Worm (Caenorhabditis elegans) whole organism, L1 larva: ENCODE data around the gene H06I04.6.
A peak's percentile ranks its signal among the peaks of the same experiment; 100 is the strongest.

Source experiments
- C04F5.9 ChIP-seq: sonication (generic microtip); optimal IDR thresholded peaks from 2 replicates; lab custom pipeline; 2016; ENCODE audit warnings: missing genetic modification characterization, missing compliant biosample characterization
- F16B12.6 ChIP-seq: fragments of 150-350 bp; optimal IDR thresholded peaks from 2 replicates; lab custom pipeline; 2014; ENCODE audit warnings: missing biosample characterization, missing genetic modification characterization
- ama-1 ChIP-seq: fragments of 150-350 bp; optimal IDR thresholded peaks from 2 replicates; lab custom pipeline; 2014
- blmp-1 ChIP-seq: fragments of 150-350 bp; optimal IDR thresholded peaks from 2 replicates; lab custom pipeline; 2014; ENCODE audit warnings: missing biosample characterization, missing genetic modification characterization
- ceh-63 ChIP-seq: fragments of 200-800 bp; sonication (Bioruptor generic); optimal IDR thresholded peaks from 2 replicates; lab custom pipeline; 2018; ENCODE audit warnings: mild to moderate bottlenecking, missing genetic modification characterization, missing compliant biosample characterization
- ceh-8 ChIP-seq: fragments of 200-800 bp; sonication (Bioruptor generic); optimal IDR thresholded peaks from 2 replicates; lab custom pipeline; 2018; ENCODE audit warnings: mild to moderate bottlenecking, missing genetic modification characterization, moderate library complexity, missing compliant biosample characterization
- ceh-82 ChIP-seq, 3 experiments: fragments of 150-350 bp in 1 of 3; sonication (generic microtip) in 2 of 3; optimal IDR thresholded peaks; 2 replicates each; lab custom pipeline; 2014 to 2017; ENCODE audit warnings: missing biosample characterization in 3 of 3, missing genetic modification characterization in 3 of 3
- ceh-88 ChIP-seq: fragments of 200-800 bp; sonication (Bioruptor generic); IDR thresholded peaks from 2 replicates; pipeline ENCODE4 v1.3.6; 2022; ENCODE audit warnings: missing genetic modification characterization, missing compliant biosample characterization
- dpl-1 ChIP-seq, 3 experiments: fragments of 150-350 bp in 2 of 3; sonication (generic microtip) in 1 of 3; optimal IDR thresholded peaks; 2 replicates each; lab custom pipeline; 2014 to 2017; ENCODE audit warnings: missing biosample characterization in 3 of 3, missing genetic modification characterization in 3 of 3, missing genetic modification reagents in 3 of 3
- dsc-1 ChIP-seq: sonication (generic microtip); optimal IDR thresholded peaks from 2 replicates; lab custom pipeline; 2016; ENCODE audit warnings: mild to moderate bottlenecking, missing genetic modification characterization, missing compliant biosample characterization
- egl-13 ChIP-seq: sonication (generic microtip); optimal IDR thresholded peaks from 2 replicates; lab custom pipeline; 2016; ENCODE audit warnings: missing genotype, missing genetic modification reagents, missing genetic modification characterization, missing compliant biosample characterization
- elt-2 ChIP-seq: sonication (generic microtip); optimal IDR thresholded peaks from 2 replicates; lab custom pipeline; 2016; ENCODE audit warnings: missing genetic modification characterization, mild to moderate bottlenecking, inconsistent platforms, missing compliant biosample characterization, missing genetic modification reagents
- elt-3 ChIP-seq, 6 experiments: fragments of 150-350 bp in 1 of 6; sonication (generic microtip); optimal IDR thresholded peaks; 2 replicates each; lab custom pipeline; 2017 to 2018; ENCODE audit warnings: missing biosample characterization in 6 of 6, missing genetic modification characterization in 6 of 6, inconsistent platforms in 1 of 6
- ets-5 ChIP-seq: fragments of 200-800 bp; sonication (Bioruptor generic); IDR thresholded peaks from 2 replicates; pipeline ENCODE4 v1.3.6; 2022; ENCODE audit warnings: missing genetic modification characterization, missing compliant biosample characterization
- fkh-4 ChIP-seq: sonication (generic microtip); optimal IDR thresholded peaks from 2 replicates; lab custom pipeline; 2016; ENCODE audit warnings: missing compliant biosample characterization, missing genetic modification characterization, borderline replicate concordance
- fkh-8 ChIP-seq: sonication (generic microtip); optimal IDR thresholded peaks from 2 replicates; lab custom pipeline; 2016; ENCODE audit warnings: mild to moderate bottlenecking, missing genetic modification characterization, missing compliant biosample characterization
- grh-1 ChIP-seq: fragments of 200-800 bp; sonication (Bioruptor generic); IDR thresholded peaks from 2 replicates; pipeline ENCODE4 v1.3.6; 2022; ENCODE audit warnings: missing genetic modification reagents, missing genetic modification characterization, missing compliant biosample characterization
- hlh-17 ChIP-seq: fragments of 200-800 bp; sonication (Bioruptor generic); optimal IDR thresholded peaks from 2 replicates; lab custom pipeline; 2018; ENCODE audit warnings: missing genetic modification characterization, mild to moderate bottlenecking, missing compliant biosample characterization, moderate library complexity, borderline replicate concordance
- hlh-4 ChIP-seq: sonication (generic microtip); optimal IDR thresholded peaks from 2 replicates; lab custom pipeline; 2016; ENCODE audit warnings: mild to moderate bottlenecking, missing genetic modification characterization, missing compliant biosample characterization
- hpl-2 ChIP-seq: fragments of 150-350 bp; optimal IDR thresholded peaks from 2 replicates; lab custom pipeline; 2014; ENCODE audit warnings: missing biosample characterization, missing genetic modification reagents, missing genetic modification characterization
- irx-1 ChIP-seq: sonication (generic microtip); optimal IDR thresholded peaks from 2 replicates; lab custom pipeline; 2016; ENCODE audit warnings: missing genetic modification characterization, missing compliant biosample characterization
- jun-1 ChIP-seq: fragments of 150-350 bp; optimal IDR thresholded peaks from 2 replicates; lab custom pipeline; 2014; ENCODE audit warnings: missing biosample characterization, missing genetic modification reagents, missing genetic modification characterization
- lin-13 ChIP-seq: fragments of 150-350 bp; optimal IDR thresholded peaks from 2 replicates; lab custom pipeline; 2014; ENCODE audit warnings: missing biosample characterization, missing genetic modification reagents, missing genetic modification characterization
- lin-14 ChIP-seq: fragments of 200-800 bp; sonication (Bioruptor generic); optimal IDR thresholded peaks from 2 replicates; lab custom pipeline; 2018; ENCODE audit warnings: mild to moderate bottlenecking, missing genetic modification characterization, moderate library complexity, missing compliant biosample characterization
- lin-15B ChIP-seq: fragments of 150-350 bp; sonication (generic microtip); optimal IDR thresholded peaks from 3 replicates; lab custom pipeline; 2014; ENCODE audit warnings: missing biosample characterization, missing genetic modification characterization
- lin-35 ChIP-seq, 2 experiments: fragments of 150-350 bp; optimal IDR thresholded peaks; 2 replicates each; lab custom pipeline; 2014; ENCODE audit warnings: missing biosample characterization in 2 of 2, missing genetic modification characterization in 2 of 2, missing genetic modification reagents in 2 of 2
- lin-39 ChIP-seq: fragments of 150-350 bp; optimal IDR thresholded peaks from 2 replicates; lab custom pipeline; 2014; ENCODE audit warnings: missing biosample characterization, missing genetic modification reagents, missing genetic modification characterization
- lir-3 ChIP-seq: sonication (generic microtip); optimal IDR thresholded peaks from 2 replicates; lab custom pipeline; 2016; ENCODE audit warnings: mild to moderate bottlenecking, missing genetic modification characterization, moderate library complexity, missing compliant biosample characterization; ENCODE audit not compliant: poor library complexity
- lsy-2 ChIP-seq, 2 experiments: fragments of 150-350 bp; optimal IDR thresholded peaks; 2 replicates each; lab custom pipeline; 2014; ENCODE audit warnings: missing biosample characterization in 2 of 2, missing genetic modification characterization in 2 of 2
- mep-1 ChIP-seq: fragments of 150-350 bp; optimal IDR thresholded peaks from 2 replicates; lab custom pipeline; 2014; ENCODE audit warnings: missing biosample characterization, missing genetic modification characterization
- nhr-11 ChIP-seq: fragments of 150-350 bp; optimal IDR thresholded peaks from 2 replicates; lab custom pipeline; 2014; ENCODE audit warnings: missing biosample characterization, missing genetic modification characterization
- nhr-19 ChIP-seq: fragments of 200-800 bp; sonication (Bioruptor generic); conservative IDR thresholded peaks from 2 replicates; pipeline ENCODE4 v1.3.6; 2022; ENCODE audit warnings: missing genetic modification characterization, missing compliant biosample characterization
- nhr-237 ChIP-seq: fragments of 150-350 bp; optimal IDR thresholded peaks from 2 replicates; lab custom pipeline; 2014; ENCODE audit warnings: missing biosample characterization, missing genetic modification characterization
- nhr-47 ChIP-seq: sonication (generic microtip); optimal IDR thresholded peaks from 2 replicates; lab custom pipeline; 2016; ENCODE audit warnings: mild to moderate bottlenecking, missing genetic modification characterization, moderate library complexity, missing compliant biosample characterization
- nhr-71 ChIP-seq: sonication (generic microtip); optimal IDR thresholded peaks from 2 replicates; lab custom pipeline; 2016; ENCODE audit warnings: mild to moderate bottlenecking, missing genetic modification characterization, moderate library complexity, missing compliant biosample characterization
- nhr-76 ChIP-seq: sonication (generic microtip); optimal IDR thresholded peaks from 2 replicates; lab custom pipeline; 2017; ENCODE audit warnings: missing biosample characterization, missing genetic modification characterization
- nhr-84 ChIP-seq: sonication (generic microtip); optimal IDR thresholded peaks from 2 replicates; lab custom pipeline; 2017; ENCODE audit warnings: missing biosample characterization, missing genetic modification characterization
- nhr-85 ChIP-seq: sonication (generic microtip); peaks from one replicate; lab custom pipeline; 2016; ENCODE audit warnings: missing genetic modification characterization, inconsistent platforms, missing compliant biosample characterization
- pag-3 ChIP-seq: sonication (generic microtip); optimal IDR thresholded peaks from 2 replicates; lab custom pipeline; 2017; ENCODE audit warnings: missing genetic modification characterization, mild to moderate bottlenecking, missing compliant biosample characterization, antibody characterized with exemption, borderline replicate concordance; ENCODE audit not compliant: insufficient read depth
- pqm-1 ChIP-seq: sonication (generic microtip); optimal IDR thresholded peaks from 3 replicates; lab custom pipeline; 2017; ENCODE audit warnings: missing biosample characterization, missing genetic modification characterization
- rnt-1 ChIP-seq: sonication (generic microtip); optimal IDR thresholded peaks from 2 replicates; lab custom pipeline; 2016; ENCODE audit warnings: mild to moderate bottlenecking, missing genetic modification characterization, moderate library complexity, missing compliant biosample characterization
- snpc-4 ChIP-seq: fragments of 150-350 bp; optimal IDR thresholded peaks from 2 replicates; lab custom pipeline; 2014; ENCODE audit warnings: missing biosample characterization, missing genetic modification characterization
- snu-23 ChIP-seq: sonication (generic microtip); optimal IDR thresholded peaks from 2 replicates; lab custom pipeline; 2016; ENCODE audit warnings: missing genetic modification characterization, missing compliant biosample characterization
- sox-4 ChIP-seq: sonication (generic microtip); optimal IDR thresholded peaks from 2 replicates; lab custom pipeline; 2016; ENCODE audit warnings: missing genetic modification characterization, missing compliant biosample characterization
- sptf-1 ChIP-seq: fragments of 150-350 bp; optimal IDR thresholded peaks from 2 replicates; lab custom pipeline; 2014; ENCODE audit warnings: missing biosample characterization, missing genetic modification characterization
- sup-37 ChIP-seq: fragments of 200-800 bp; sonication (Bioruptor generic); optimal IDR thresholded peaks from 2 replicates; lab custom pipeline; 2018; ENCODE audit warnings: mild to moderate bottlenecking, missing genetic modification characterization, missing compliant biosample characterization
- swsn-7 ChIP-seq: sonication (generic microtip); optimal IDR thresholded peaks from 2 replicates; lab custom pipeline; 2016; ENCODE audit warnings: missing genetic modification characterization, missing compliant biosample characterization
- unc-86 ChIP-seq: sonication (generic microtip); optimal IDR thresholded peaks from 2 replicates; lab custom pipeline; 2016; ENCODE audit warnings: missing genetic modification characterization, missing compliant biosample characterization
- unc-98 ChIP-seq: fragments of 200-800 bp; sonication (Bioruptor generic); IDR thresholded peaks from 2 replicates; pipeline ENCODE4 v1.3.6; 2022; ENCODE audit warnings: missing genetic modification characterization, missing compliant biosample characterization
- zag-1 ChIP-seq: fragments of 150-350 bp; optimal IDR thresholded peaks from 2 replicates; lab custom pipeline; 2014; ENCODE audit warnings: missing biosample characterization, missing genetic modification characterization
- ztf-11 ChIP-seq, 2 experiments: sonication (generic microtip); optimal IDR thresholded peaks; 2 replicates each; lab custom pipeline; 2016 to 2017; ENCODE audit warnings: missing genetic modification characterization in 2 of 2, missing biosample characterization in 1 of 2, missing compliant biosample characterization in 1 of 2
- ztf-4 ChIP-seq: fragments of 150-350 bp; optimal IDR thresholded peaks from 2 replicates; lab custom pipeline; 2014; ENCODE audit warnings: missing biosample characterization, missing genetic modification characterization

Gene H06I04.6

DNA sequence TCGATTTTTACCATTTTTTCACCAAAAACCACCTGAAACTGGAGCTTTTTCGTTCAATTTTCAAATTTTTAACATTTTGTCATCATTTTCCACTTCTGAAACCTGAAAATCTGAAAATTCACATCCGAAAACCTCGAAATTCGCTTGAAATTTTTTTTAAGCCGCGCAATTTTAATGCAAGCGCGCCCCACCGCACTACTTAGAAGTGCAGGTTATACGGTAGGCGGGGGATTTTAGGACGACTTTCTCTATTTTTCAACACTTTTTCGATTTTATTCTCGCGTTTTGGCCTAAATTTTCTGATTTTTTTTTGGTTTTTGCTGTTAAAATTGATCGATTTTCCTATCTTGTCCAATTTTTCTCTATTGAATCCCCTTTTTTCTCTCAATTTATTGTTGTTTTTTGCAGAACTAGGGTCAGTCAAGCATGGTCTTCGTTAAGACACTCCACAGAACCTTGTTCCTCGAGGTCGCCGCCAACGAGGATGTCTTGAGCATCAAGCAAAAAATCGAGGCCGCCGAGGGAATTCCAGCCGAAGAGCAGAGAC, 3.8 kb upstream of the H06I04.6 start, which contains the start of gene ubl-1 (continued):
- no peak for TF ChIP-seq hlh-17 (GFP tag; lab: Kevin White, UChicago)
- TF ChIP-seq ama-1 (lab: Kevin White, UChicago) = no peak
- TF ChIP-seq dsc-1 = peak; percentile 74
- TF ChIP-seq hlh-4 (tag; lab: Kevin White, UChicago) = no peak
- TF ChIP-seq sptf-1 (tag; lab: Kevin White, UChicago) = no peak
- TF ChIP-seq fkh-8 (tag; lab: Kevin White, UChicago) = peak; percentile 92
- TF ChIP-seq lin-35 (GFP tag; optimal IDR thresholded peaks at IDR 0.05; lab: Kevin White, UChicago) = peak; percentile 88 to 94
- peak; percentile 90 to 93 (median 90) for TF ChIP-seq ceh-82 (tag; optimal IDR thresholded peaks at IDR 0.05; lab: Kevin White, UChicago)
- no peak for TF ChIP-seq pqm-1
- TF ChIP-seq nhr-19 (GFP tag; lab: Robert Waterston, UW) = peak; percentile 83
- peak; percentile 89 for TF ChIP-seq nhr-71 (tag; lab: Kevin White, UChicago)
- no peak for TF ChIP-seq ceh-8 (GFP tag; lab: Kevin White, UChicago)
- peak; percentile 96 for TF ChIP-seq blmp-1
- no peak for TF ChIP-seq ceh-63 (GFP tag; lab: Kevin White, UChicago)
- no peak for TF ChIP-seq lir-3 (tag; lab: Kevin White, UChicago)
- TF ChIP-seq nhr-76 (tag; lab: Kevin White, UChicago) = no peak
- TF ChIP-seq dpl-1 (GFP tag; optimal IDR thresholded peaks at IDR 0.05; lab: Kevin White, UChicago) = peak; percentile 84 to 90 (median 88)
- TF ChIP-seq grh-1 (GFP tag; lab: Robert Waterston, UW) = peak; percentile 29; the same call in 1 of the 2 replicates
- peak; percentile 96 for TF ChIP-seq lin-15B (tag; lab: Kevin White, UChicago)
- TF ChIP-seq swsn-7 = peak; percentile 76
- TF ChIP-seq snpc-4 = peak; percentile 83
- TF ChIP-seq lin-13 = peak; percentile 91
- peak; percentile 16 for TF ChIP-seq C04F5.9
- peak; percentile 83 for TF ChIP-seq nhr-47 (tag; lab: Kevin White, UChicago)
- TF ChIP-seq rnt-1 (tag; lab: Kevin White, UChicago) = peak; percentile 89
- TF ChIP-seq elt-3 (tag; optimal IDR thresholded peaks at IDR 0.05; lab: Kevin White, UChicago) = peak; percentile 27 to 92 (median 66)
- TF ChIP-seq lin-39 (tag; lab: Kevin White, UChicago) = peak; percentile 51
- TF ChIP-seq elt-2 (tag; lab: Kevin White, UChicago) = no peak
- peak; percentile 3 for TF ChIP-seq fkh-4
- TF ChIP-seq lin-14 (GFP tag; lab: Kevin White, UChicago) = peak; percentile 89
- peak; percentile 69 for TF ChIP-seq nhr-11 (tag; lab: Kevin White, UChicago)
- peak; percentile 42; the same call in 1 of the 2 replicates for TF ChIP-seq unc-98
- TF ChIP-seq ztf-11 (tag; optimal IDR thresholded peaks at IDR 0.05; lab: Kevin White, UChicago) = peak in 1 of 2 experiments; percentile 11
- no peak for TF ChIP-seq nhr-84
- TF ChIP-seq jun-1 (tag; lab: Kevin White, UChicago) = peak; percentile 79
- peak; percentile 60 for TF ChIP-seq zag-1 (tag; lab: Kevin White, UChicago)
- TF ChIP-seq nhr-85 (tag; lab: Kevin White, UChicago) = peak; percentile 85
- TF ChIP-seq sup-37 = no peak
- TF ChIP-seq snu-23 (GFP tag; lab: Kevin White, UChicago) = peak; percentile 90
- no peak for TF ChIP-seq egl-13 (tag; lab: Kevin White, UChicago)
- TF ChIP-seq nhr-237 (tag; lab: Kevin White, UChicago) = peak; percentile 83
- TF ChIP-seq ceh-88 (GFP tag; lab: Robert Waterston, UW) = peak; percentile 38; the same call in 1 of the 2 replicates
- peak; percentile 65 for TF ChIP-seq hpl-2 (GFP tag; lab: Kevin White, UChicago)
- TF ChIP-seq irx-1 = peak; percentile 60
- no peak for TF ChIP-seq ets-5 (GFP tag; lab: Robert Waterston, UW)
- peak; percentile 64 for TF ChIP-seq F16B12.6
- TF ChIP-seq mep-1 (tag; lab: Kevin White, UChicago) = peak; percentile 96
- peak; percentile 23 for TF ChIP-seq pag-3 (tag; lab: Kevin White, UChicago)
- peak; percentile 20 for TF ChIP-seq ztf-4
- peak; percentile 56 for TF ChIP-seq unc-86 (tag; lab: Kevin White, UChicago)
- TF ChIP-seq lsy-2 (tag; optimal IDR thresholded peaks at IDR 0.05; lab: Kevin White, UChicago) = peak; percentile 98 to 99
- no peak for TF ChIP-seq sox-4
